Fruit fly (Drosophila melanogaster) whole organism: ENCODE data around the gene CG31875.

Experiments
- CG8478 ChIP-seq: fragments of >200 bp; optimal IDR thresholded peaks from 2 replicates; lab custom pipeline; 2018; ENCODE audit warnings: inconsistent platforms
- usp ChIP-seq: fragments of >200 bp; optimal IDR thresholded peaks from 2 replicates; lab custom pipeline; 2017; ENCODE audit warnings: missing biosample characterization, missing genetic modification characterization, mixed read lengths

DNA sequence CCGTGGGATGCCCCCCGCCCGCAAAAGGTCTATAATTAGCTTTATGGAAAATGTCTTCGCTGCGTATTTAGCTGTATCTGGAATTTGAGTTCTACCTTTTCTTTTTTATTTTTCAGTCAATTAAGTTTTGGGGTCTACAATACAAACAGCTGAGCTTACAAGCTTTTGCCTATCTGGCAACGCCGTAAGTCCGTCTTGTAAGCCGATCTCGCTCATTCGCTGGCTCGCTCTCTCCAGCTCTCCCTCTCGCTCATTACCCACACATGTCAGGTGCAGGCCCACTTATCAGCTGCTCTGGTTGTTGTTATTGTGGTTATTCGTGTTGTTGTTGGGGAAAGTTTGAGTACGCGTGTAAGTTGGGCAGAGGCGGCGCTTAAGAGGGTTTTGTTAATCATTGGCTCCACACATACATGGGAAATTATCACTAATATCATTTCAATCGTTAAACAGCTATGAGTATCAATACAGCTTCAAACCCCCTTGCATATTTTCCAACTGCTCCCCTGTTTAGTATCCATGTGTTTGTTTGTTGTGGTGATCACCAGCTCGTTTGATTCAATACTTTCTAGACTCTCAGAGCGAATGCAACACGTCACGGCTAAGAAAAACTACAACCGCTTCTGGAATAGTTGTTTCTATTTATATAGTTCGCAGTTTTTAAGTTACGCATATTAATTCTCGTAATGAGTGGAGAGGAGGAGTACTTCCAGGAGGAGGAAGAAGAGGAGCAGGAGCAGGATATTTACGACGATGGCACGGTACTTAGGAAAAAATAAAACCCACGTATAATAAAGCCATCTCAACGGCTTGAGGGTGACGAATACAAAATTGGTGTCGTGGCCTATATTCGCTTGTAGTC lies 7.5 kb upstream of the CG31875 start:
- no peak for TF ChIP-seq CG8478 (lab: Kevin White, UChicago)
- TF ChIP-seq usp (GFP tag; lab: Kevin White, UChicago): no peak
